Worm (Caenorhabditis elegans): Measurements from ENCODE around the gene lat-2.

lat-2 gene

ce11 chrII:4358765-4359164, at the start of gene lat-2:
lat-2 (plus strand) TSS chrII:4359065.
- TF ChIP-seq blmp-1 (tag; optimal IDR thresholded peaks at IDR 0.05) (no peak), mab-5 (tag; optimal IDR thresholded peaks at IDR 0.05) (no peak), lin-32 (GFP tag; optimal IDR thresholded peaks at IDR 0.05) (no peak), nhr-12 (tag; optimal IDR thresholded peaks at IDR 0.05) (no peak), ces-1 (GFP tag; optimal IDR thresholded peaks at IDR 0.05) (no peak), tbx-8 (GFP tag; optimal IDR thresholded peaks at IDR 0.05) (no peak), unc-39 (tag; optimal IDR thresholded peaks at IDR 0.05) (no peak), unc-62 (GFP tag; optimal IDR thresholded peaks at IDR 0.05) (no peak), cnd-1 (tag; optimal IDR thresholded peaks at IDR 0.05) (no peak), drap-1 (GFP tag; optimal IDR thresholded peaks at IDR 0.05) (no peak), ham-2 (GFP tag; optimal IDR thresholded peaks at IDR 0.05) (no peak), nhr-76 (tag; optimal IDR thresholded peaks at IDR 0.05) (no peak), elt-1 (tag; optimal IDR thresholded peaks at IDR 0.05; ENCODE audit: borderline replicate concordance, insufficient read depth) (no peak), flh-1 (GFP tag; optimal IDR thresholded peaks at IDR 0.05) (no peak), lsy-2 (tag; optimal IDR thresholded peaks at IDR 0.05) (no peak)

- TF ChIP-seq cnd-1 (tag; optimal IDR thresholded peaks at IDR 0.05) (no peak), unc-62 (GFP tag; optimal IDR thresholded peaks at IDR 0.05) (no peak), bed-3 (GFP tag; optimal IDR thresholded peaks at IDR 0.05) (no peak), tbx-8 (GFP tag; optimal IDR thresholded peaks at IDR 0.05) (no peak), ceh-83 (GFP tag; optimal IDR thresholded peaks at IDR 0.05) (no peak), hlh-1 (tag; optimal IDR thresholded peaks at IDR 0.05) (no peak), ces-1 (GFP tag; optimal IDR thresholded peaks at IDR 0.05) (no peak), mls-2 (tag; optimal IDR thresholded peaks at IDR 0.05) (no peak), mep-1 (tag; optimal IDR thresholded peaks at IDR 0.05) (no peak), ham-2 (GFP tag; optimal IDR thresholded peaks at IDR 0.05) (no peak), nhr-12 (tag; optimal IDR thresholded peaks at IDR 0.05) (no peak), unc-39 (tag; optimal IDR thresholded peaks at IDR 0.05) (no peak), elt-3 (tag; optimal IDR thresholded peaks at IDR 0.05) (no peak), sptf-1 (tag; optimal IDR thresholded peaks at IDR 0.05) (no peak), mab-5 (tag; optimal IDR thresholded peaks at IDR 0.05) (no peak)
Observed at ce11 chrII:4312115-4312514, 46.8 kb upstream of the lat-2 start, which contains the start of gene plep-1. plep-1 (minus strand) TSS chrII:4312215.

ce11 chrII:4316011-4316410, 42.9 kb upstream of the lat-2 start, which contains the start of gene srw-40:
srw-40 (minus strand) TSS chrII:4316111.
- TF ChIP-seq drap-1 (GFP tag; optimal IDR thresholded peaks at IDR 0.05) (no peak), flh-1 (GFP tag; optimal IDR thresholded peaks at IDR 0.05) (no peak), nhr-28 (tag; optimal IDR thresholded peaks at IDR 0.05) (no peak), mab-5 (tag; optimal IDR thresholded peaks at IDR 0.05) (no peak), zip-8 (tag; optimal IDR thresholded peaks at IDR 0.05) (no peak), ham-2 (GFP tag; optimal IDR thresholded peaks at IDR 0.05) (no peak), unc-120 (tag; optimal IDR thresholded peaks at IDR 0.05; ENCODE audit: poor library complexity, severe bottlenecking) (no peak), hlh-1 (tag; optimal IDR thresholded peaks at IDR 0.05) (no peak), ceh-39 (tag; optimal IDR thresholded peaks at IDR 0.05) (no peak), ceh-83 (GFP tag; optimal IDR thresholded peaks at IDR 0.05) (no peak), bed-3 (GFP tag; optimal IDR thresholded peaks at IDR 0.05) (no peak)

ce11 chrII:4319537-4320019, 39.3 kb upstream of the lat-2 start, which contains the start of gene Y52E8A.6:
Y52E8A.6 (minus strand) TSS chrII:4319969.
- no peak for TF ChIP-seq elt-1 (tag; optimal IDR thresholded peaks at IDR 0.05; ENCODE audit: borderline replicate concordance, insufficient read depth)
- no peak for TF ChIP-seq cnd-1 (tag; optimal IDR thresholded peaks at IDR 0.05)
- no peak for TF ChIP-seq lsy-2 (tag; optimal IDR thresholded peaks at IDR 0.05)
- no peak for TF ChIP-seq mep-1 (tag; optimal IDR thresholded peaks at IDR 0.05)
- TF ChIP-seq lin-32 (GFP tag; optimal IDR thresholded peaks at IDR 0.05): no peak
- TF ChIP-seq ceh-39 (tag; optimal IDR thresholded peaks at IDR 0.05): no peak
- TF ChIP-seq nhr-237 (tag; optimal IDR thresholded peaks at IDR 0.05): no peak
- TF ChIP-seq bed-3 (GFP tag; optimal IDR thresholded peaks at IDR 0.05): no peak
- TF ChIP-seq nhr-12 (tag; optimal IDR thresholded peaks at IDR 0.05): no peak
- no peak for TF ChIP-seq lin-13 (tag; optimal IDR thresholded peaks at IDR 0.05)

ce11 chrII:4320455-4320854, 38.4 kb upstream of the lat-2 start, which contains the start of gene Y52E8A.2:
Y52E8A.2 (plus strand) TSS chrII:4320836.
- TF ChIP-seq nhr-28 (tag; optimal IDR thresholded peaks at IDR 0.05): no peak
- no peak for TF ChIP-seq lin-13 (tag; optimal IDR thresholded peaks at IDR 0.05)
- TF ChIP-seq ham-2 (GFP tag; optimal IDR thresholded peaks at IDR 0.05): no peak
- TF ChIP-seq hlh-1 (tag; optimal IDR thresholded peaks at IDR 0.05): no peak
- no peak for TF ChIP-seq nhr-237 (tag; optimal IDR thresholded peaks at IDR 0.05)
- TF ChIP-seq sem-2 (GFP tag; optimal IDR thresholded peaks at IDR 0.05): no peak
- TF ChIP-seq flh-1 (GFP tag; optimal IDR thresholded peaks at IDR 0.05): no peak
- no peak for TF ChIP-seq bed-3 (GFP tag; optimal IDR thresholded peaks at IDR 0.05)
- TF ChIP-seq elt-3 (tag; optimal IDR thresholded peaks at IDR 0.05): no peak
- no peak for TF ChIP-seq mab-5 (tag; optimal IDR thresholded peaks at IDR 0.05)
- no peak for TF ChIP-seq ceh-43 (GFP tag; optimal IDR thresholded peaks at IDR 0.05)
- no peak for TF ChIP-seq unc-62 (GFP tag; optimal IDR thresholded peaks at IDR 0.05)
- TF ChIP-seq mep-1 (tag; optimal IDR thresholded peaks at IDR 0.05): no peak
- no peak for TF ChIP-seq sptf-1 (tag; optimal IDR thresholded peaks at IDR 0.05)
- TF ChIP-seq zip-8 (tag; optimal IDR thresholded peaks at IDR 0.05): no peak
